Fruit fly (Drosophila melanogaster) whole organism, embryonic: ENCODE data around the gene melt.
A peak's percentile ranks its signal among the peaks of the same experiment; 100 is the strongest.

Experiments
- Atf-2 ChIP-seq: fragments of 200-800 bp; sonication (Bioruptor generic); optimal IDR thresholded peaks from 2 replicates; lab custom pipeline; 2016; ENCODE audit warnings: missing biosample characterization, missing genetic modification characterization
- CG10462 ChIP-seq: fragments of 200-800 bp; sonication (Bioruptor generic); optimal IDR thresholded peaks from 2 replicates; lab custom pipeline; 2016; ENCODE audit warnings: missing biosample characterization, missing genetic modification characterization
- CG11456 ChIP-seq: fragments of 200-800 bp; sonication (Bioruptor generic); IDR thresholded peaks from 3 replicates; pipeline ENCODE4 v1.3.6; 2022; ENCODE audit warnings: missing biosample characterization, missing genetic modification characterization
- CG11504 ChIP-seq: fragments of 200-800 bp; sonication (Bioruptor generic); optimal IDR thresholded peaks from 3 replicates; lab custom pipeline; 2019; ENCODE audit warnings: missing biosample characterization, mild to moderate bottlenecking, missing genetic modification characterization, moderate library complexity
- CG11695 ChIP-seq: fragments of 200-800 bp; sonication (Bioruptor generic); IDR thresholded peaks from 3 replicates; pipeline ENCODE4 v1.3.6; 2022; ENCODE audit warnings: missing biosample characterization, missing genetic modification characterization
- CG11723 ChIP-seq: fragments of 200-800 bp; sonication (Bioruptor generic); optimal IDR thresholded peaks from 2 replicates; lab custom pipeline; 2017; ENCODE audit warnings: missing biosample characterization, mild to moderate bottlenecking, missing genetic modification characterization
- CG13296 ChIP-seq: fragments of 200-800 bp; sonication (Bioruptor generic); optimal IDR thresholded peaks from 3 replicates; lab custom pipeline; 2018; ENCODE audit warnings: missing biosample characterization, mild to moderate bottlenecking, missing genetic modification characterization
- CG13424 ChIP-seq: fragments of 200-800 bp; sonication (Bioruptor generic); optimal IDR thresholded peaks from 2 replicates; lab custom pipeline; 2019; ENCODE audit warnings: missing biosample characterization, mild to moderate bottlenecking, missing genetic modification characterization, moderate library complexity
- CG15073 ChIP-seq: fragments of 200-800 bp; sonication (Bioruptor generic); optimal IDR thresholded peaks from 2 replicates; lab custom pipeline; 2016; ENCODE audit warnings: missing biosample characterization, missing genetic modification characterization
- CG15696 ChIP-seq: fragments of 200-800 bp; sonication (Bioruptor generic); optimal IDR thresholded peaks from 2 replicates; lab custom pipeline; 2019; ENCODE audit warnings: missing biosample characterization, mild to moderate bottlenecking, missing genetic modification characterization, moderate library complexity
- CG18476 ChIP-seq: fragments of 200-800 bp; sonication (Bioruptor generic); optimal IDR thresholded peaks from 2 replicates; lab custom pipeline; 2016; ENCODE audit warnings: missing biosample characterization, mild to moderate bottlenecking, missing genetic modification characterization
- CG18599 ChIP-seq: fragments of 200-800 bp; sonication (Bioruptor generic); optimal IDR thresholded peaks from 3 replicates; lab custom pipeline; 2017; ENCODE audit warnings: missing biosample characterization, missing genetic modification characterization, mild to moderate bottlenecking, moderate library complexity, missing genetic modification reagents
- CG2678 ChIP-seq: fragments of 200-800 bp; sonication (Bioruptor generic); optimal IDR thresholded peaks from 3 replicates; lab custom pipeline; 2019; ENCODE audit warnings: missing biosample characterization, mild to moderate bottlenecking, missing genetic modification characterization, moderate library complexity
- CG31365 ChIP-seq: fragments of 200-800 bp; sonication (Bioruptor generic); optimal IDR thresholded peaks from 2 replicates; lab custom pipeline; 2018; ENCODE audit warnings: missing biosample characterization, mild to moderate bottlenecking, missing genetic modification characterization
- CG3281 ChIP-seq: fragments of 200-800 bp; sonication (Bioruptor generic); optimal IDR thresholded peaks from 3 replicates; lab custom pipeline; 2017; ENCODE audit warnings: missing biosample characterization, mild to moderate bottlenecking, missing genetic modification characterization
- CG3407 ChIP-seq: fragments of 200-800 bp; sonication (Bioruptor generic); optimal IDR thresholded peaks from 2 replicates; lab custom pipeline; 2018; ENCODE audit warnings: missing biosample characterization, mild to moderate bottlenecking, missing genetic modification characterization
- CG6813 ChIP-seq: fragments of 200-800 bp; sonication (Bioruptor generic); optimal IDR thresholded peaks from 2 replicates; lab custom pipeline; 2017; ENCODE audit warnings: missing biosample characterization, missing genetic modification characterization, mild to moderate bottlenecking, moderate library complexity, missing genetic modification reagents
- CG7839 ChIP-seq: fragments of 200-800 bp; sonication (Bioruptor generic); optimal IDR thresholded peaks from 3 replicates; lab custom pipeline; 2018; ENCODE audit warnings: missing biosample characterization, mild to moderate bottlenecking, missing genetic modification characterization, moderate library complexity
- CG7987 ChIP-seq: fragments of 200-800 bp; sonication (Bioruptor generic); optimal IDR thresholded peaks from 2 replicates; lab custom pipeline; 2018; ENCODE audit warnings: missing biosample characterization, mild to moderate bottlenecking, missing genetic modification characterization, moderate library complexity
- CG8359 ChIP-seq: fragments of 200-800 bp; sonication (Bioruptor generic); optimal IDR thresholded peaks from 2 replicates; lab custom pipeline; 2017; ENCODE audit warnings: missing biosample characterization, mild to moderate bottlenecking, missing genetic modification characterization, borderline replicate concordance
- Dad ChIP-seq: fragments of 200-800 bp; sonication (Bioruptor generic); optimal IDR thresholded peaks from 3 replicates; lab custom pipeline; 2016; ENCODE audit warnings: missing biosample characterization, missing genetic modification characterization
- Dbx ChIP-seq: fragments of 200-800 bp; sonication (Bioruptor generic); IDR thresholded peaks from 3 replicates; pipeline ENCODE4 v1.3.6; 2022; ENCODE audit warnings: missing biosample characterization, missing genetic modification characterization
- Deaf1 ChIP-seq: fragments of 200-800 bp; optimal IDR thresholded peaks from 3 replicates; lab custom pipeline; 2019; ENCODE audit warnings: missing biosample characterization, mild to moderate bottlenecking, missing genetic modification characterization, moderate library complexity
- HmgD ChIP-seq: fragments of 200-800 bp; sonication (Bioruptor generic); optimal IDR thresholded peaks from 3 replicates; lab custom pipeline; 2016; ENCODE audit warnings: missing biosample characterization, missing genetic modification characterization
- HmgZ ChIP-seq: fragments of 200-800 bp; sonication (Bioruptor generic); optimal IDR thresholded peaks from 2 replicates; lab custom pipeline; 2018; ENCODE audit warnings: missing biosample characterization, mild to moderate bottlenecking, missing genetic modification characterization
- Hmx ChIP-seq: fragments of 200-800 bp; sonication (Bioruptor generic); optimal IDR thresholded peaks from 2 replicates; lab custom pipeline; 2016; ENCODE audit warnings: missing biosample characterization, missing genetic modification characterization
- Hr39 ChIP-seq: fragments of >200 bp; optimal IDR thresholded peaks from 2 replicates; lab custom pipeline; 2017
- Neu2 ChIP-seq: fragments of 200-800 bp; sonication (Bioruptor generic); optimal IDR thresholded peaks from 3 replicates; lab custom pipeline; 2016; ENCODE audit warnings: missing biosample characterization, missing genetic modification characterization, borderline replicate concordance
- Sin3A ChIP-seq: fragments of >200 bp; optimal IDR thresholded peaks from 2 replicates; lab custom pipeline; 2018
- Sry-δ ChIP-seq: fragments of 200-800 bp; sonication (Bioruptor generic); optimal IDR thresholded peaks from 2 replicates; lab custom pipeline; 2016; ENCODE audit warnings: missing biosample characterization, missing genetic modification characterization
- TFAM ChIP-seq: fragments of 200-800 bp; sonication (Bioruptor generic); optimal IDR thresholded peaks from 2 replicates; lab custom pipeline; 2017; ENCODE audit warnings: missing biosample characterization, missing genetic modification characterization, inconsistent platforms
- Taf1 ChIP-seq: fragments of 200-800 bp; sonication (Bioruptor generic); IDR thresholded peaks from 2 replicates; pipeline ENCODE4 v1.3.6; 2022; ENCODE audit warnings: missing biosample characterization, missing genetic modification characterization
- aop ChIP-seq: fragments of 200-800 bp; sonication (Bioruptor generic); IDR thresholded peaks from 2 replicates; pipeline ENCODE4 v1.3.6; 2022; ENCODE audit warnings: missing biosample characterization, missing genetic modification characterization
- bowl ChIP-seq: fragments of 200-800 bp; sonication (Bioruptor generic); IDR thresholded peaks from 2 replicates; pipeline ENCODE4 v1.3.6; 2022; ENCODE audit warnings: missing biosample characterization, missing genetic modification characterization
- br ChIP-seq: fragments of >200 bp; optimal IDR thresholded peaks from 2 replicates; lab custom pipeline; 2017
- ems ChIP-seq: fragments of 200-800 bp; sonication (Bioruptor generic); optimal IDR thresholded peaks from 3 replicates; lab custom pipeline; 2016; ENCODE audit warnings: missing biosample characterization, missing genetic modification characterization
- en ChIP-seq: fragments of 200-800 bp; sonication (Bioruptor generic); optimal IDR thresholded peaks from 2 replicates; lab custom pipeline; 2016; ENCODE audit warnings: missing biosample characterization, missing genetic modification characterization
- gcm2 ChIP-seq: fragments of 200-800 bp; sonication (Bioruptor generic); optimal IDR thresholded peaks from 2 replicates; lab custom pipeline; 2016; ENCODE audit warnings: missing biosample characterization, missing genetic modification characterization
- grn ChIP-seq: fragments of 200-800 bp; sonication (Bioruptor generic); optimal IDR thresholded peaks from 3 replicates; lab custom pipeline; 2017; ENCODE audit warnings: missing biosample characterization, missing genetic modification characterization
- ham ChIP-seq: fragments of 200-800 bp; sonication (Bioruptor generic); IDR thresholded peaks from 2 replicates; pipeline ENCODE4 v1.3.6; 2022; ENCODE audit warnings: missing biosample characterization, missing genetic modification characterization
- hbn ChIP-seq: fragments of 200-800 bp; sonication (Bioruptor generic); IDR thresholded peaks from 2 replicates; pipeline ENCODE4 v1.3.6; 2022; ENCODE audit warnings: missing biosample characterization, missing genetic modification characterization; ENCODE audit not compliant: partially characterized antibody
- kay ChIP-seq: fragments of 200-800 bp; sonication (Bioruptor generic); optimal IDR thresholded peaks from 2 replicates; lab custom pipeline; 2016; ENCODE audit warnings: missing biosample characterization, missing genetic modification characterization
- pum ChIP-seq: fragments of 200-800 bp; sonication (Bioruptor generic); optimal IDR thresholded peaks from 2 replicates; lab custom pipeline; 2016; ENCODE audit warnings: missing biosample characterization, missing genetic modification characterization
- run ChIP-seq: fragments of 200-800 bp; sonication (Bioruptor generic); optimal IDR thresholded peaks from 3 replicates; lab custom pipeline; 2018; ENCODE audit warnings: missing biosample characterization, mild to moderate bottlenecking, missing genetic modification characterization
- sens ChIP-seq: fragments of 200-800 bp; sonication (Bioruptor generic); peaks from one replicate; lab custom pipeline; 2016; ENCODE audit warnings: missing biosample characterization, missing genetic modification characterization
- slp2 ChIP-seq: fragments of 200-800 bp; sonication (Bioruptor generic); optimal IDR thresholded peaks from 2 replicates; lab custom pipeline; 2016; ENCODE audit warnings: missing biosample characterization, missing genetic modification characterization
- tio ChIP-seq: fragments of 200-800 bp; sonication (Bioruptor generic); optimal IDR thresholded peaks from 2 replicates; lab custom pipeline; 2017; ENCODE audit warnings: missing biosample characterization, missing genetic modification characterization, inconsistent platforms
- tna ChIP-seq: fragments of 200-800 bp; sonication (Bioruptor generic); IDR thresholded peaks from 2 replicates; pipeline ENCODE4 v1.3.6; 2022; ENCODE audit warnings: missing biosample characterization, missing genetic modification characterization; ENCODE audit not compliant: partially characterized antibody
- toy ChIP-seq: fragments of 200-800 bp; sonication (Bioruptor generic); IDR thresholded peaks from 2 replicates; pipeline ENCODE4 v1.3.6; 2022; ENCODE audit warnings: missing biosample characterization, missing genetic modification characterization

melt gene

DNA sequence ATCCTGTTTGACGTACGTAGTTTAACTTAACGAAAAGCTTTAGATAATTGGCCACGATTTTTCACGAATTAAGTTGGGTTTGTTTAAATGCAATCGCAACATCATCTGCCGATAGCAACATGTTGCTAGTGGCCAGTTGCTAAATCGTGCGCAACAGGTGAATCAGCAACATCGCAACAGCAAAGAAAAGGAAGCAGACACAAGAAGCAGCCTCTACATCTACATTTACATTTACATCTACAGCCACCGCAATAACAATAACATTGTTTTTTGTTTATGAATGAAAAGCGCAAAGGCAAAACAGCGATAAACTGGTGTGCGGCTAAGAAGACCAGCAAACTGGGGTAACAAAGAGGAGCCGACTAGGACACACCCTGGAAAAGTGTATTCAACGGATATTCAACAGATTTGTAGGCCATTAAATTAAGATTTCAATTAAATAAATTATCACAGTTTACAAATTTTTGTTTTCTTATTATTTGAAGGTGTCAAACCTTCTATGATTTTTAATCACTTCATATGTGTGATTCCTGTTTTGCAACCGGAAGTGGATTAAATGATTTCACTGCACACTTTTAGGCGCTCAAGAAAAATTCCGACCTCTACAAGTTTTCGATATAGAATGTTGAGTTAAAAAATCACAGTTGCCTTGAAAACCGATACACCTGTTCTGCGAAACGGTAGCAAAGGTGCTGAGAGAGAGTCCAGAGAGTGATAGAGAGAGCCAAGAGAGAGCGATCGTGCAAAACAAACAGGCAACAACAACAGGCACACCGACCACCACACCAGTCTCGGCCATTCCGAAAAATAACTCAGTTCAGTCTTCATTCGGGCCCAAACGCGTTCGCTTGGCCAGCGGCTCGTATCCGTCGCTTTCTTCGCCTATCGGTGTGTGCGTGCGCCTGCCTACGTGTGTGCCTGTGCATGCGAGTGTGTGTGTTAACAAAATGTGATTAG lies at the start of gene melt (continued):
- TF ChIP-seq CG7987 (GFP tag; lab: Kevin White, UChicago) (peak; percentile 32), Neu2 (GFP tag; lab: Kevin White, UChicago) (peak; percentile 23), CG2678 (tag; lab: Kevin White, UChicago) (peak; percentile 93), gcm2 (GFP tag; lab: Kevin White, UChicago) (peak; percentile 66), CG6813 (GFP tag; lab: Kevin White, UChicago) (peak; percentile 74), CG11504 (tag; lab: Kevin White, UChicago) (peak; percentile 100), pum (GFP tag; lab: Kevin White, UChicago) (peak; percentile 85), CG11723 (GFP tag; lab: Kevin White, UChicago) (peak; percentile 75), CG15073 (GFP tag; lab: Kevin White, UChicago) (peak; percentile 63), grn (GFP tag; lab: Kevin White, UChicago) (peak; percentile 24), CG18599 (GFP tag; lab: Kevin White, UChicago) (peak; percentile 85), CG3407 (GFP tag; lab: Kevin White, UChicago) (peak; percentile 68), CG13296 (GFP tag; lab: Kevin White, UChicago) (peak; percentile 78), CG31365 (tag; lab: Kevin White, UChicago) (no peak), TFAM (GFP tag; lab: Kevin White, UChicago) (peak; percentile 35), Sin3A (lab: Kevin White, UChicago) (no peak), aop (GFP tag; lab: Robert Waterston, UW) (no peak), Deaf1 (tag; lab: Kevin White, UChicago) (peak; percentile 90), en (GFP tag; lab: Kevin White, UChicago) (peak; percentile 80), slp2 (GFP tag; lab: Kevin White, UChicago) (peak; percentile 88), Taf1 (GFP tag; lab: Robert Waterston, UW) (peak; percentile 43), HmgZ (peak; percentile 74), Sry-δ (GFP tag; lab: Kevin White, UChicago) (peak; percentile 50), Dbx (GFP tag; lab: Robert Waterston, UW) (peak; percentile 72), bowl (GFP tag; lab: Robert Waterston, UW) (peak; percentile 51; the same call in 1 of the 2 replicates), HmgD (GFP tag; lab: Kevin White, UChicago) (peak; percentile 42), br (lab: Kevin White, UChicago) (no peak), Atf-2 (peak; percentile 93), toy (GFP tag; lab: Robert Waterston, UW) (no peak; the same call in 1 of the 2 replicates), CG11456 (GFP tag; lab: Robert Waterston, UW) (0 out of 3 replicates have a peak, but pooled peaks have one; percentile 56), ems (GFP tag; lab: Kevin White, UChicago) (peak; percentile 87), ham (GFP tag; lab: Robert Waterston, UW) (peak; percentile 33; the same call in 1 of the 2 replicates), CG8359 (GFP tag; lab: Kevin White, UChicago) (peak; percentile 66), Hmx (GFP tag; lab: Kevin White, UChicago) (peak; percentile 81), CG15696 (tag; lab: Kevin White, UChicago) (peak; percentile 79), sens (GFP tag; lab: Kevin White, UChicago) (peak; percentile 99), Dad (GFP tag; lab: Kevin White, UChicago) (peak; percentile 87), CG11695 (GFP tag; lab: Robert Waterston, UW) (peak; percentile 80), kay (peak; percentile 81), CG13424 (tag; lab: Kevin White, UChicago) (peak; percentile 88), run (tag; lab: Kevin White, UChicago) (peak; percentile 72), hbn (GFP tag; lab: Robert Waterston, UW) (no peak), CG10462 (GFP tag; lab: Kevin White, UChicago) (peak; percentile 79), tna (peak; percentile 41; the same call in 1 of the 2 replicates), Hr39 (lab: Kevin White, UChicago) (no peak), CG3281 (GFP tag; lab: Kevin White, UChicago) (peak; percentile 89), CG7839 (tag; lab: Kevin White, UChicago) (peak; percentile 92), CG18476 (GFP tag; lab: Kevin White, UChicago) (peak; percentile 88), tio (GFP tag; lab: Kevin White, UChicago) (peak; percentile 93)
